Worm (Caenorhabditis elegans) whole organism, late embryonic: Measurements from ENCODE around the gene pals-28.

Experiments used
- C08G9.2 ChIP-seq: sonication (generic microtip); optimal IDR thresholded peaks from 2 replicates; lab custom pipeline; 2016; ENCODE audit warnings: mild to moderate bottlenecking, missing genetic modification characterization, moderate library complexity, missing compliant biosample characterization
- F13H6.1 ChIP-seq: sonication (generic microtip); optimal IDR thresholded peaks from 2 replicates; lab custom pipeline; 2016; ENCODE audit warnings: missing genetic modification characterization, missing compliant biosample characterization
- K09A11.1 ChIP-seq: sonication (generic microtip); optimal IDR thresholded peaks from 2 replicates; lab custom pipeline; 2017; ENCODE audit warnings: antibody characterized with exemption, mild to moderate bottlenecking, missing genetic modification characterization, missing compliant biosample characterization; ENCODE audit not compliant: insufficient read depth
- T23F11.4 ChIP-seq: fragments of 200-800 bp; sonication (Bioruptor generic); optimal IDR thresholded peaks from 2 replicates; lab custom pipeline; 2018; ENCODE audit warnings: mild to moderate bottlenecking, missing genetic modification characterization, missing compliant biosample characterization
- ahr-1 ChIP-seq: sonication (generic microtip); optimal IDR thresholded peaks from 2 replicates; lab custom pipeline; 2016; ENCODE audit warnings: missing genetic modification characterization, missing compliant biosample characterization
- ceh-14 ChIP-seq: sonication (generic microtip); optimal IDR thresholded peaks from 2 replicates; lab custom pipeline; 2016; ENCODE audit warnings: missing genotype, missing genetic modification characterization, missing compliant biosample characterization
- ceh-18 ChIP-seq: sonication (generic microtip); optimal IDR thresholded peaks from 2 replicates; lab custom pipeline; 2016; ENCODE audit warnings: missing genetic modification characterization, missing compliant biosample characterization
- ceh-19 ChIP-seq: fragments of 200-800 bp; sonication (Bioruptor generic); optimal IDR thresholded peaks from 2 replicates; lab custom pipeline; 2018; ENCODE audit warnings: mild to moderate bottlenecking, missing genetic modification characterization, missing compliant biosample characterization
- ceh-24 ChIP-seq: sonication (generic microtip); optimal IDR thresholded peaks from 2 replicates; lab custom pipeline; 2016; ENCODE audit warnings: mild to moderate bottlenecking, missing genetic modification characterization, missing compliant biosample characterization
- ceh-31 ChIP-seq: sonication (generic microtip); optimal IDR thresholded peaks from 2 replicates; lab custom pipeline; 2016; ENCODE audit warnings: missing genetic modification characterization, missing compliant biosample characterization
- ceh-45 ChIP-seq: fragments of 200-800 bp; sonication (Bioruptor generic); IDR thresholded peaks from 2 replicates; pipeline ENCODE4 v1.3.6; 2022; ENCODE audit warnings: missing genetic modification reagents, missing genetic modification characterization, missing compliant biosample characterization
- ceh-6 ChIP-seq: fragments of 200-800 bp; sonication (Bioruptor generic); optimal IDR thresholded peaks from 2 replicates; lab custom pipeline; 2018; ENCODE audit warnings: mild to moderate bottlenecking, missing genetic modification characterization, missing compliant biosample characterization
- che-1 ChIP-seq: sonication (generic microtip); optimal IDR thresholded peaks from 2 replicates; lab custom pipeline; 2016; ENCODE audit warnings: mild to moderate bottlenecking, missing genetic modification characterization, missing compliant biosample characterization
- dmd-4 ChIP-seq: sonication (generic microtip); optimal IDR thresholded peaks from 2 replicates; lab custom pipeline; 2016; ENCODE audit warnings: borderline replicate concordance, missing genetic modification characterization, missing compliant biosample characterization
- dve-1 ChIP-seq: sonication (generic microtip); optimal IDR thresholded peaks from 2 replicates; lab custom pipeline; 2017; ENCODE audit warnings: antibody characterized with exemption, mild to moderate bottlenecking, missing genetic modification characterization, missing compliant biosample characterization
- elt-2 ChIP-seq: sonication (generic microtip); optimal IDR thresholded peaks from 2 replicates; lab custom pipeline; 2016; ENCODE audit warnings: missing genetic modification reagents, missing genetic modification characterization, missing compliant biosample characterization
- ets-4 ChIP-seq: sonication (generic microtip); optimal IDR thresholded peaks from 2 replicates; lab custom pipeline; 2016; ENCODE audit warnings: missing genetic modification characterization, missing compliant biosample characterization
- eyg-1 ChIP-seq: sonication (generic microtip); optimal IDR thresholded peaks from 2 replicates; lab custom pipeline; 2016; ENCODE audit warnings: missing genotype, missing genetic modification characterization, missing compliant biosample characterization
- fax-1 ChIP-seq: sonication (generic microtip); optimal IDR thresholded peaks from 2 replicates; lab custom pipeline; 2016; ENCODE audit warnings: missing genotype, missing genetic modification characterization, missing compliant biosample characterization
- fkh-10 ChIP-seq: fragments of 150-350 bp; optimal IDR thresholded peaks from 2 replicates; lab custom pipeline; 2014; ENCODE audit warnings: missing biosample characterization, missing genetic modification reagents, missing genetic modification characterization
- gmeb-2 ChIP-seq: sonication (generic microtip); optimal IDR thresholded peaks from 2 replicates; lab custom pipeline; 2016; ENCODE audit warnings: missing genetic modification characterization, inconsistent platforms, missing compliant biosample characterization
- hlh-13 ChIP-seq: fragments of 200-800 bp; sonication (Bioruptor generic); optimal IDR thresholded peaks from 2 replicates; lab custom pipeline; 2018; ENCODE audit warnings: mild to moderate bottlenecking, missing genetic modification characterization, missing compliant biosample characterization
- hlh-15 ChIP-seq: sonication (generic microtip); optimal IDR thresholded peaks from 2 replicates; lab custom pipeline; 2016; ENCODE audit warnings: missing genetic modification characterization, missing compliant biosample characterization
- hlh-6 ChIP-seq: sonication (generic microtip); optimal IDR thresholded peaks from 2 replicates; lab custom pipeline; 2016; ENCODE audit warnings: missing genotype, missing genetic modification characterization, missing compliant biosample characterization
- lim-6 ChIP-seq: sonication (generic microtip); optimal IDR thresholded peaks from 2 replicates; lab custom pipeline; 2016; ENCODE audit warnings: missing genetic modification characterization, missing compliant biosample characterization
- madf-2 ChIP-seq: sonication (generic microtip); optimal IDR thresholded peaks from 2 replicates; lab custom pipeline; 2017; ENCODE audit warnings: missing genetic modification characterization, missing compliant biosample characterization
- nfya-1 ChIP-seq: sonication (generic microtip); optimal IDR thresholded peaks from 2 replicates; lab custom pipeline; 2017; ENCODE audit warnings: missing genetic modification characterization, mild to moderate bottlenecking, missing compliant biosample characterization, antibody characterized with exemption, moderate library complexity
- nhr-232 ChIP-seq: sonication (generic microtip); optimal IDR thresholded peaks from 2 replicates; lab custom pipeline; 2016; ENCODE audit warnings: missing genetic modification characterization, missing compliant biosample characterization
- pag-3 ChIP-seq: sonication (generic microtip); optimal IDR thresholded peaks from 2 replicates; lab custom pipeline; 2016; ENCODE audit warnings: missing compliant biosample characterization, missing genetic modification characterization, borderline replicate concordance
- pha-2 ChIP-seq: sonication (generic microtip); optimal IDR thresholded peaks from 2 replicates; lab custom pipeline; 2017; ENCODE audit warnings: mild to moderate bottlenecking, missing genetic modification characterization, missing compliant biosample characterization
- pha-4 ChIP-seq: fragments of 150-350 bp; optimal IDR thresholded peaks from 2 replicates; lab custom pipeline; 2018; ENCODE audit warnings: missing biosample characterization, missing genetic modification reagents, missing genetic modification characterization
- pqm-1 ChIP-seq: sonication (generic microtip); optimal IDR thresholded peaks from 2 replicates; lab custom pipeline; 2016; ENCODE audit warnings: missing genetic modification characterization, missing compliant biosample characterization
- ref-2 ChIP-seq: sonication (generic microtip); optimal IDR thresholded peaks from 2 replicates; lab custom pipeline; 2016; ENCODE audit warnings: missing genetic modification characterization, missing compliant biosample characterization
- rnt-1 ChIP-seq: sonication (generic microtip); optimal IDR thresholded peaks from 2 replicates; lab custom pipeline; 2016; ENCODE audit warnings: missing genetic modification characterization, missing compliant biosample characterization
- sox-2 ChIP-seq: fragments of 200-800 bp; sonication (Bioruptor generic); IDR thresholded peaks from 2 replicates; pipeline ENCODE4 v1.3.6; 2022; ENCODE audit warnings: missing genetic modification reagents, missing genetic modification characterization, missing compliant biosample characterization
- tbx-2 ChIP-seq: sonication (generic microtip); optimal IDR thresholded peaks from 2 replicates; lab custom pipeline; 2016; ENCODE audit warnings: missing genetic modification characterization, missing compliant biosample characterization
- ttx-3 ChIP-seq: sonication (generic microtip); optimal IDR thresholded peaks from 2 replicates; lab custom pipeline; 2016; ENCODE audit warnings: missing genetic modification reagents, missing genetic modification characterization, missing compliant biosample characterization
- unc-55 ChIP-seq: sonication (generic microtip); optimal IDR thresholded peaks from 2 replicates; lab custom pipeline; 2017; ENCODE audit warnings: missing biosample characterization, missing genetic modification reagents, missing genetic modification characterization
- unc-86 ChIP-seq: sonication (generic microtip); optimal IDR thresholded peaks from 2 replicates; lab custom pipeline; 2016; ENCODE audit warnings: missing genetic modification characterization, missing compliant biosample characterization
- zip-5 ChIP-seq: sonication (generic microtip); optimal IDR thresholded peaks from 2 replicates; lab custom pipeline; 2016; ENCODE audit warnings: missing genetic modification characterization, missing compliant biosample characterization
- ztf-16 ChIP-seq: sonication (generic microtip); optimal IDR thresholded peaks from 2 replicates; lab custom pipeline; 2017; ENCODE audit warnings: missing genetic modification characterization, missing compliant biosample characterization

The pals-28 gene

ce11 chrIII:4359208-4359607 is 25.4 kb upstream of the pals-28 start:
- TF ChIP-seq pag-3 (tag; lab: Kevin White, UChicago) (no peak), unc-55 (no peak), madf-2 (tag; lab: Kevin White, UChicago) (no peak), gmeb-2 (tag; lab: Kevin White, UChicago) (no peak), ceh-18 (no peak), F13H6.1 (tag; lab: Kevin White, UChicago) (no peak), hlh-13 (GFP tag; lab: Kevin White, UChicago) (no peak), ztf-16 (tag; lab: Kevin White, UChicago) (no peak), hlh-6 (tag; lab: Kevin White, UChicago) (no peak), rnt-1 (tag; lab: Kevin White, UChicago) (no peak), fkh-10 (GFP tag; lab: Kevin White, UChicago) (no peak)

- TF ChIP-seq zip-5 (tag; lab: Kevin White, UChicago), result no peak
- TF ChIP-seq unc-55, result peak; percentile 33
Observed at ce11 chrIII:4359900-4360299, 24.7 kb upstream of the pals-28 start.

- no peak for TF ChIP-seq K09A11.1 (tag; lab: Kevin White, UChicago)
- TF ChIP-seq ref-2 (tag; lab: Kevin White, UChicago), result peak; percentile 29
Observed at ce11 chrIII:4362332-4362731, 22.3 kb upstream of the pals-28 start.

DNA sequence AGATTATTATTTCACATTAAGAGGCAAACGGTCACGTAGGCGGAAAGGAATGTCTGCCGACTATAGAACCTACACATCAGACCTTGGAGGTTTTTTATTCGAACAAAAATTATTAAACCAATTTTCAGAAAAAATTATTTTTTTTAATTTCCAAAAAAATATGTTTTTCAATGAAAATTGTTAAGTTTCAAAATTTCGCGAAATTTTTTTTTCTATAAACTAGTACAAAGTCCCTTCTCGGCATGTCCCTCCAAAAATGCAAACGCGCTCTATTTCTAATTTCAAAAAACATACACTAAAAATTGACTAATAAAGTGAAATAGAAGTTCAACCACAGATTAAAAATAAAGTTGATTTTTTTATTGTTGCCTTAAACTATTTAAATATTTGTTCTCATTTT is 19.6 kb upstream of the pals-28 start, which contains the start of gene ckb-1:
Gene ckb-1, plus strand, starts transcription at position 301 of the 400 bp plus-strand sequence.
- TF ChIP-seq pha-2 (no peak), ceh-19 (GFP tag; lab: Kevin White, UChicago) (no peak)

DNA sequence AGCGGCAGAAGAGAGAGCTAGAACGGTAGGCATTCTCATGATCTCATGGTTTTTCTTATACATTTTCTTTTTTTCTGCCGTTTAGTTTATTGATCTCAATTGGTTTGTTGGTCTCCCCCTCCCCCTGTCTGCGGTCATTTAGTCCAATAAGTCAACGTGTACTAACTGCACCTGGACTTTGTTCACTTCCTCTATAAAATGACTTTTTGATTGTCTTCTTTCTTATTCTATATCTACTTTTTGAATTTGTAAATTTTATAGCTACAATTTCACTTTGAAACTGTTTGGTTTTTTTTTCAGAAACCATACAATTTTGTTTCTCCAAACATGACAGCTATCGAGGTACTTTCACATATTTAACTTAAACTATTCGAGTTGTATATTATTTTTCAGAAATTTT is 16.9 kb upstream of the pals-28 start, which contains the start of gene ckb-2:
Gene ckb-2, plus strand, starts transcription at position 301 of the 400 bp plus-strand sequence.
- TF ChIP-seq ets-4 (no peak), pha-4 (tag; lab: Kevin White, UChicago) (no peak), elt-2 (tag; lab: Kevin White, UChicago) (no peak), F13H6.1 (tag; lab: Kevin White, UChicago) (no peak), eyg-1 (no peak), C08G9.2 (tag; lab: Kevin White, UChicago) (no peak), ztf-16 (tag; lab: Kevin White, UChicago) (no peak), ceh-45 (GFP tag; lab: Robert Waterston, UW) (no peak), ref-2 (tag; lab: Kevin White, UChicago) (no peak)

- TF ChIP-seq sox-2 (peak; percentile 49; the same call in 1 of the 2 replicates), che-1 (tag; lab: Kevin White, UChicago) (peak; percentile 68), tbx-2 (peak; percentile 61), elt-2 (tag; lab: Kevin White, UChicago) (peak; percentile 76), ztf-16 (tag; lab: Kevin White, UChicago) (peak; percentile 50), ceh-18 (peak; percentile 69), unc-86 (peak; percentile 33), ceh-24 (peak; percentile 16), rnt-1 (tag; lab: Kevin White, UChicago) (peak; percentile 48), fax-1 (tag; lab: Kevin White, UChicago) (peak; percentile 20), ceh-14 (tag; lab: Kevin White, UChicago) (peak; percentile 57), ceh-31 (peak; percentile 29), hlh-15 (tag; lab: Kevin White, UChicago) (peak; percentile 36), lim-6 (tag; lab: Kevin White, UChicago) (peak; percentile 22), nhr-232 (peak; percentile 45), zip-5 (tag; lab: Kevin White, UChicago) (peak; percentile 19), ttx-3 (tag; lab: Kevin White, UChicago) (peak; percentile 61), dmd-4 (tag; lab: Kevin White, UChicago) (peak; percentile 33), pqm-1 (tag; lab: Kevin White, UChicago) (peak; percentile 15), F13H6.1 (tag; lab: Kevin White, UChicago) (peak; percentile 31), ref-2 (tag; lab: Kevin White, UChicago) (peak; percentile 57), nfya-1 (tag; lab: Kevin White, UChicago) (peak; percentile 26), pha-2 (peak; percentile 69), T23F11.4 (GFP tag; lab: Kevin White, UChicago) (peak; percentile 33), ceh-6 (GFP tag; lab: Kevin White, UChicago) (peak; percentile 58), ahr-1 (tag; lab: Kevin White, UChicago) (peak; percentile 35), dve-1 (tag; lab: Kevin White, UChicago) (peak; percentile 18)
Observed at ce11 chrIII:4369381-4369809, 15.2 kb upstream of the pals-28 start.
